Fruit fly (Drosophila melanogaster) whole organism, prepupa: ENCODE data around the gene CG2157.

Experiments
- Blimp-1 ChIP-seq: fragments of 200-800 bp; sonication (Bioruptor generic); optimal IDR thresholded peaks from 3 replicates; lab custom pipeline; 2017; ENCODE audit warnings: missing biosample characterization, missing genetic modification characterization, mild to moderate bottlenecking, moderate library complexity, missing genetic modification reagents
- CG10631 ChIP-seq: fragments of 200-800 bp; sonication (Bioruptor generic); optimal IDR thresholded peaks from 2 replicates; lab custom pipeline; 2016; ENCODE audit warnings: missing biosample characterization, missing genetic modification characterization
- CG10669 ChIP-seq: fragments of 200-800 bp; sonication (Bioruptor generic); optimal IDR thresholded peaks from 3 replicates; lab custom pipeline; 2018; ENCODE audit warnings: missing biosample characterization, mild to moderate bottlenecking, missing genetic modification characterization, moderate library complexity
- CG11762 ChIP-seq: fragments of 200-800 bp; sonication (Bioruptor generic); optimal IDR thresholded peaks from 3 replicates; lab custom pipeline; 2016; ENCODE audit warnings: missing biosample characterization, missing genetic modification characterization; ENCODE audit not compliant: insufficient read depth
- CG11902 ChIP-seq: fragments of 200-800 bp; sonication (Bioruptor generic); optimal IDR thresholded peaks from 3 replicates; lab custom pipeline; 2016; ENCODE audit warnings: missing biosample characterization, missing genetic modification characterization
- CG15336 ChIP-seq: fragments of 200-800 bp; sonication (Bioruptor generic); IDR thresholded peaks from 2 replicates; pipeline ENCODE4 v1.3.6; 2022; ENCODE audit warnings: missing biosample characterization, missing genetic modification characterization
- CG1621 ChIP-seq: fragments of 200-800 bp; sonication (Bioruptor generic); optimal IDR thresholded peaks from 3 replicates; lab custom pipeline; 2018; ENCODE audit warnings: missing biosample characterization, mild to moderate bottlenecking, missing genetic modification characterization
- CG31627 ChIP-seq: fragments of 200-800 bp; sonication (Bioruptor generic); optimal IDR thresholded peaks from 3 replicates; lab custom pipeline; 2016; ENCODE audit warnings: missing biosample characterization, missing genetic modification characterization
- CG32006 ChIP-seq: fragments of 200-800 bp; sonication (Bioruptor generic); optimal IDR thresholded peaks from 3 replicates; lab custom pipeline; 2017; ENCODE audit warnings: missing biosample characterization, mild to moderate bottlenecking, missing genetic modification characterization
- CG3919 ChIP-seq: fragments of 200-800 bp; sonication (Bioruptor generic); optimal IDR thresholded peaks from 3 replicates; lab custom pipeline; 2016; ENCODE audit warnings: missing biosample characterization, missing genetic modification characterization
- CG6276 ChIP-seq: fragments of 200-800 bp; sonication (Bioruptor generic); optimal IDR thresholded peaks from 2 replicates; lab custom pipeline; 2017; ENCODE audit warnings: missing biosample characterization, mild to moderate bottlenecking, missing genetic modification characterization
- CG6792 ChIP-seq: fragments of 200-800 bp; sonication (Bioruptor generic); optimal IDR thresholded peaks from 3 replicates; lab custom pipeline; 2016; ENCODE audit warnings: missing biosample characterization, missing genetic modification characterization
- CG6854 ChIP-seq: fragments of 200-800 bp; sonication (Bioruptor generic); optimal IDR thresholded peaks from 2 replicates; lab custom pipeline; 2017; ENCODE audit warnings: missing biosample characterization, mild to moderate bottlenecking, missing genetic modification characterization
- CG8319 ChIP-seq: fragments of 200-800 bp; sonication (Bioruptor generic); optimal IDR thresholded peaks from 3 replicates; lab custom pipeline; 2016; ENCODE audit warnings: missing biosample characterization, missing genetic modification characterization
- CG9139 ChIP-seq: fragments of 200-800 bp; sonication (Bioruptor generic); optimal IDR thresholded peaks from 3 replicates; lab custom pipeline; 2017; ENCODE audit warnings: missing biosample characterization, mild to moderate bottlenecking, missing genetic modification characterization
- Eip75B ChIP-seq: fragments of 200-800 bp; sonication (Bioruptor generic); optimal IDR thresholded peaks from 3 replicates; lab custom pipeline; 2016; ENCODE audit warnings: missing biosample characterization, missing genetic modification characterization
- Eip78C ChIP-seq: fragments of 200-800 bp; sonication (Bioruptor generic); peaks from one replicate; lab custom pipeline; 2016; ENCODE audit warnings: missing biosample characterization, missing genetic modification characterization
- Ets21C ChIP-seq: fragments of 200-800 bp; sonication (Bioruptor generic); optimal IDR thresholded peaks from 3 replicates; lab custom pipeline; 2016; ENCODE audit warnings: missing biosample characterization, missing genetic modification characterization
- Gug ChIP-seq: fragments of 200-800 bp; sonication (Bioruptor generic); IDR thresholded peaks from 2 replicates; pipeline ENCODE4 v1.3.6; 2022; ENCODE audit warnings: missing biosample characterization, missing genetic modification characterization
- Hr38 ChIP-seq: sonication (Bioruptor generic); optimal IDR thresholded peaks from 2 replicates; lab custom pipeline; 2016; ENCODE audit warnings: missing biosample characterization, missing genetic modification characterization
- Hr39 ChIP-seq: fragments of 200-800 bp; sonication (Bioruptor generic); optimal IDR thresholded peaks from 2 replicates; lab custom pipeline; 2016; ENCODE audit warnings: missing biosample characterization, missing genetic modification characterization
- Hr4 ChIP-seq: fragments of 200-800 bp; sonication (Bioruptor generic); optimal IDR thresholded peaks from 3 replicates; lab custom pipeline; 2016; ENCODE audit warnings: missing biosample characterization, missing genetic modification characterization
- Met ChIP-seq: fragments of 200-800 bp; sonication (Bioruptor generic); optimal IDR thresholded peaks from 3 replicates; lab custom pipeline; 2016; ENCODE audit warnings: missing biosample characterization, missing genetic modification characterization
- Smox ChIP-seq: fragments of 200-800 bp; sonication (Bioruptor generic); optimal IDR thresholded peaks from 3 replicates; lab custom pipeline; 2016; ENCODE audit warnings: missing biosample characterization, missing genetic modification characterization
- Sox102F ChIP-seq: fragments of 200-800 bp; sonication (Bioruptor generic); optimal IDR thresholded peaks from 2 replicates; lab custom pipeline; 2016; ENCODE audit warnings: missing biosample characterization, mild to moderate bottlenecking, missing genetic modification characterization
- Sox14 ChIP-seq: fragments of 200-800 bp; sonication (Bioruptor generic); optimal IDR thresholded peaks from 3 replicates; lab custom pipeline; 2016; ENCODE audit warnings: missing biosample characterization, missing genetic modification characterization
- Sox15 ChIP-seq: fragments of 200-800 bp; sonication (Bioruptor generic); optimal IDR thresholded peaks from 3 replicates; lab custom pipeline; 2016; ENCODE audit warnings: missing biosample characterization, missing genetic modification characterization
- achi ChIP-seq: fragments of 200-800 bp; sonication (Bioruptor generic); optimal IDR thresholded peaks from 3 replicates; lab custom pipeline; 2016; ENCODE audit warnings: missing biosample characterization, missing genetic modification characterization
- acj6 ChIP-seq: fragments of 200-800 bp; sonication (Bioruptor generic); optimal IDR thresholded peaks from 3 replicates; lab custom pipeline; 2016; ENCODE audit warnings: missing biosample characterization, missing genetic modification characterization
- cyc ChIP-seq: fragments of 200-800 bp; sonication (Bioruptor generic); optimal IDR thresholded peaks from 3 replicates; lab custom pipeline; 2016; ENCODE audit warnings: missing biosample characterization, missing genetic modification characterization
- dsx ChIP-seq: fragments of 200-800 bp; optimal IDR thresholded peaks from 3 replicates; lab custom pipeline; 2019; ENCODE audit warnings: missing biosample characterization, mild to moderate bottlenecking, missing genetic modification characterization, moderate library complexity; ENCODE audit not compliant: poor library complexity, severe bottlenecking
- eg ChIP-seq: fragments of 200-800 bp; sonication (Bioruptor generic); IDR thresholded peaks from 3 replicates; pipeline ENCODE4 v1.3.6; 2022; ENCODE audit warnings: missing biosample characterization, missing genetic modification characterization
- esn ChIP-seq: fragments of 200-800 bp; sonication (Bioruptor generic); optimal IDR thresholded peaks from 2 replicates; lab custom pipeline; 2016; ENCODE audit warnings: missing biosample characterization, mild to moderate bottlenecking, missing genetic modification characterization, moderate library complexity
- lz ChIP-seq: fragments of 200-800 bp; sonication (Bioruptor generic); optimal IDR thresholded peaks from 3 replicates; lab custom pipeline; 2016; ENCODE audit warnings: missing biosample characterization, missing genetic modification characterization
- net ChIP-seq: fragments of 200-800 bp; sonication (Bioruptor generic); optimal IDR thresholded peaks from 3 replicates; lab custom pipeline; 2016; ENCODE audit warnings: missing biosample characterization, missing genetic modification characterization
- pdm3 ChIP-seq: fragments of 200-800 bp; sonication (Bioruptor generic); optimal IDR thresholded peaks from 3 replicates; lab custom pipeline; 2016; ENCODE audit warnings: missing biosample characterization, missing genetic modification characterization
- salr ChIP-seq, 2 experiments: fragments of 200-800 bp; sonication (Bioruptor generic); optimal IDR thresholded peaks; 3 replicates each; lab custom pipeline; 2016 to 2018; ENCODE audit warnings: missing biosample characterization in 2 of 2, missing genetic modification characterization in 2 of 2, mild to moderate bottlenecking in 1 of 2
- svp ChIP-seq: fragments of 200-800 bp; sonication (Bioruptor generic); peaks from one replicate; lab custom pipeline; 2016; ENCODE audit warnings: missing biosample characterization, missing genetic modification characterization
- topi ChIP-seq: fragments of 200-800 bp; sonication (Bioruptor generic); optimal IDR thresholded peaks from 3 replicates; lab custom pipeline; 2016; ENCODE audit warnings: missing biosample characterization, missing genetic modification characterization

The CG2157 gene

DNA sequence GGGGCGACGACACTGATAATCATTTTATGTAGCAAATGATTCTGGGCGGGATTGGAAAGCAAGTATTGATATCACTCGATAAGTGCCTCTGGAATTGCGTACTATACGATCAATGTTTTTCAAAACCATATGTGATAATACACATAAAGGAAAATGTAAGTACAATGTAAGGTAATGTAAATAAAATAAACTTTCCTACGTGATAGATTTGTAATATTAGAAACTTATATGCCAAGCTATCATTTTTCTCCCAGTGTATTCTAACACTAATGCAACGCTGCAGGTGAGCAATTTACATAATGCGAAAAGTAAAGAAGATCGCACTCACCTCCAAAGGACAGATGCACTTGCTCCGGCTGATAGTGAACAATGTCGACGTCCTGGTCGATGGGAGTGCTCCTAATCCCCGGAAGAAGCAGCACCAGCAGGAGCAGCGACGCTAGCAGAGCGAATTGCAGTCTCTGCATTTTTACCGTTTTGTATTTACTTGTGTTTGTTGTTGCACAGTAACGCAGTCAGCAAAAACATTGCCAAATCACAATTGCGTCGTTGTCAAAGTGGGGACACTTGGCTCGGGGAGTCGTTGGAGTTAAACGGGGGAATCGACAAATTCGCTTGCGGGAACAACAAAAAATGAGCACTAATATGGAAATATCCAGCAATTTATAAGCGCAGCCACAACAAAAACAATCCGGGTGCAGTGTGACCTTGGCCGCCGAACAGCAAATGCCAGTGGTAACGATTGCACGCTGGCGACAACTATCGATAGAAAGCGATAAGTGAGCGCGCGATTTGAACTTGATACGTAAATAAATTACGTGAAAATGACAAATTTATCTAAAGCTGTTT is 8.2 kb downstream of the CG2157 start, which contains the start of gene CG1637 (continued):
- TF ChIP-seq achi (GFP tag; lab: Kevin White, UChicago) (no peak), CG11762 (GFP tag; lab: Kevin White, UChicago) (peak; percentile 23), CG8319 (GFP tag; lab: Kevin White, UChicago) (peak; percentile 15), Smox (GFP tag; lab: Kevin White, UChicago) (no peak), topi (GFP tag; lab: Kevin White, UChicago) (peak; percentile 48), Sox15 (GFP tag; lab: Kevin White, UChicago) (no peak), acj6 (GFP tag; lab: Kevin White, UChicago) (peak; percentile 67), CG31627 (GFP tag; lab: Kevin White, UChicago) (peak; percentile 7), lz (peak; percentile 24), esn (peak; percentile 10), CG10631 (GFP tag; lab: Kevin White, UChicago) (peak; percentile 29), Hr38 (GFP tag; lab: Kevin White, UChicago) (no peak), Ets21C (GFP tag; lab: Kevin White, UChicago) (peak; percentile 5), Gug (GFP tag; lab: Robert Waterston, UW) (no peak), CG32006 (GFP tag; lab: Kevin White, UChicago) (no peak), Blimp-1 (GFP tag; lab: Kevin White, UChicago) (no peak), Sox14 (GFP tag; lab: Kevin White, UChicago) (peak; percentile 22), CG15336 (GFP tag; lab: Robert Waterston, UW) (peak; percentile 65), svp (GFP tag; lab: Kevin White, UChicago) (peak; percentile 79), salr (GFP tag; optimal IDR thresholded peaks at IDR 0.05; lab: Kevin White, UChicago) (no peak), eg (GFP tag; lab: Robert Waterston, UW) (peak; percentile 59; the same call in 2 of the 3 replicates), CG6854 (GFP tag; lab: Kevin White, UChicago) (no peak), CG9139 (GFP tag; lab: Kevin White, UChicago) (no peak), CG1621 (tag; lab: Kevin White, UChicago) (peak; percentile 14), net (GFP tag; lab: Kevin White, UChicago) (peak; percentile 9), CG10669 (GFP tag; lab: Kevin White, UChicago) (no peak), Sox102F (GFP tag; lab: Kevin White, UChicago) (no peak), dsx (no peak), Eip78C (peak; percentile 80), Eip75B (GFP tag; lab: Kevin White, UChicago) (no peak), pdm3 (GFP tag; lab: Kevin White, UChicago) (peak; percentile 8), CG6276 (peak; percentile 45), CG11902 (GFP tag; lab: Kevin White, UChicago) (no peak)

DNA sequence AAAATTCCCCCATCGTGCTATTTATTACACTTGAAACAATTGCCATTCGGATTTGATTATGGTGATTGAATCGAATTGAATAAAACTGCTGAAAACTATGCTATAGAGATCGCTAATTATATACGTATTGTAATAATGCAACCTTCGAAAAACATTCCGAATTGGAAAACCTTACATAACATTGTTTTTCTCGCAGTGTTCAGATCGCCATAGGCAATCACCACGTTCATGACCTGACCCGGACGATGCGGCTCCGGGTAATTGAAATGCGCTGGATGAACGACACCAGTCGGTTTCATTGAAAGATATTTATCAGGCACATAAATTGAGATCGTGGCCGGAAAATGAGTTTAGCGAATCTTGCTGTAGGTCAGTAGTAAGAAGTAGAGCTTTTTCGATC is 13.7 kb downstream of the CG2157 start:
- TF ChIP-seq Eip78C (peak; percentile 51), lz (peak; percentile 23), Smox (GFP tag; lab: Kevin White, UChicago) (no peak), Met (peak; percentile 32), Hr4 (no peak), Sox102F (GFP tag; lab: Kevin White, UChicago) (peak; percentile 24), Hr39 (GFP tag; lab: Kevin White, UChicago) (peak; percentile 26), CG3919 (GFP tag; lab: Kevin White, UChicago) (peak; percentile 18), esn (peak; percentile 22), CG31627 (GFP tag; lab: Kevin White, UChicago) (peak; percentile 17), cyc (GFP tag; lab: Kevin White, UChicago) (peak; percentile 16), CG11762 (GFP tag; lab: Kevin White, UChicago) (no peak), svp (GFP tag; lab: Kevin White, UChicago) (peak; percentile 88), pdm3 (GFP tag; lab: Kevin White, UChicago) (peak; percentile 17), topi (GFP tag; lab: Kevin White, UChicago) (peak; percentile 31), CG6792 (GFP tag; lab: Kevin White, UChicago) (peak; percentile 1)
